Worm (Caenorhabditis elegans) whole organism, L3 larva: ENCODE results near the gene T23F2.5.

Source experiments
- ZK546.5 ChIP-seq: sonication (generic microtip); optimal IDR thresholded peaks from 2 replicates; lab custom pipeline; 2017; ENCODE audit warnings: missing biosample characterization, missing genetic modification characterization
- fkh-10 ChIP-seq: sonication (generic microtip); optimal IDR thresholded peaks from 2 replicates; lab custom pipeline; 2017; ENCODE audit warnings: missing biosample characterization, missing genetic modification reagents, missing genetic modification characterization
- jun-1 ChIP-seq: fragments of 150-350 bp; optimal IDR thresholded peaks from 2 replicates; lab custom pipeline; 2014; ENCODE audit warnings: missing biosample characterization, missing genetic modification reagents, missing genetic modification characterization
- lin-15B ChIP-seq: fragments of 150-350 bp; optimal IDR thresholded peaks from 2 replicates; lab custom pipeline; 2014; ENCODE audit warnings: missing biosample characterization, missing genetic modification characterization
- nhr-11 ChIP-seq: fragments of 150-350 bp; optimal IDR thresholded peaks from 2 replicates; lab custom pipeline; 2014; ENCODE audit warnings: missing biosample characterization, missing genetic modification characterization
- nhr-237 ChIP-seq: fragments of 150-350 bp; optimal IDR thresholded peaks from 2 replicates; lab custom pipeline; 2014; ENCODE audit warnings: missing biosample characterization, missing genetic modification characterization
- nhr-77 ChIP-seq: fragments of 150-350 bp; optimal IDR thresholded peaks from 2 replicates; lab custom pipeline; 2014; ENCODE audit warnings: missing biosample characterization, missing genetic modification characterization
- pha-4 ChIP-seq: fragments of 150-350 bp; optimal IDR thresholded peaks from 2 replicates; lab custom pipeline; 2014; ENCODE audit warnings: missing biosample characterization, missing genetic modification reagents, missing genetic modification characterization
- snpc-4 ChIP-seq: fragments of 150-350 bp; optimal IDR thresholded peaks from 2 replicates; lab custom pipeline; 2014; ENCODE audit warnings: missing biosample characterization, missing genetic modification characterization
- ztf-11 ChIP-seq: fragments of 150-350 bp; optimal IDR thresholded peaks from 2 replicates; lab custom pipeline; 2014; ENCODE audit warnings: missing biosample characterization, missing genetic modification characterization

DNA sequence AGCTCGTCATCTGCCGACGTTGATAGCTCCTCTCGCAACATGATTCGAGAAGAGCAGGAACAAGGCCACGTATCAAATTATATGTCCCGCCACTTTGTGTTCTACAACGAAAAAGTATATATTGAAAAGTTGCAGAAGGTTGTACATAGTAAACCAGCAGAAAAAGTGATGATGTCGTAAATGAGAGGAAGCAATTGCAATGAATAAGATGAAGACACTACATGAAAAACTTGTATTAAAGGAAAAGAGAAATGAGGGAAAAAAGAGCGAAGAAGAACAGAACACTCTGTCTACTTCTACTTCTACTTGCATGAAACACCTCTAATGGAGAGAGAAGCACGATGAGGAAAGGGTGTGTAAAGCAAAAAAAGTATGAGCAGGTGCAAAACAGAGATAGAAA lies 11.8 kb downstream of the T23F2.5 start, which contains the start of gene T23F2.2:
- TF ChIP-seq pha-4 (tag; lab: Kevin White, UChicago) (no peak), ztf-11 (no peak), nhr-11 (tag; lab: Kevin White, UChicago) (no peak), nhr-237 (tag; lab: Kevin White, UChicago) (no peak), jun-1 (tag; lab: Kevin White, UChicago) (no peak), ZK546.5 (tag; lab: Kevin White, UChicago) (no peak), lin-15B (tag; lab: Kevin White, UChicago) (no peak), snpc-4 (no peak), nhr-77 (tag; lab: Kevin White, UChicago) (no peak), fkh-10 (GFP tag; lab: Kevin White, UChicago) (no peak)
